Fruit fly (Drosophila melanogaster): ENCODE measurements around the gene CG14646.

- TF ChIP-seq usp (GFP tag; optimal IDR thresholded peaks at IDR 0.05) (no peak), pan (optimal IDR thresholded peaks at IDR 0.05) (no peak)
Observed at dm6 chr3R:4419482-4419881, 29.3 kb downstream of the CG14646 start, which contains the start of gene CG32944.
